Fruit fly (Drosophila melanogaster) whole organism, embryonic: ENCODE data around the gene drn.
A peak's percentile ranks its signal among the peaks of the same experiment; 100 is the strongest.

Source experiments
- Awh ChIP-seq: fragments of 200-800 bp; sonication (Bioruptor generic); IDR thresholded peaks from 2 replicates; pipeline ENCODE4, ENCODE4 v1.3.6; 2022; ENCODE audit warnings: missing biosample characterization, missing genetic modification characterization
- Bteb2 ChIP-seq: fragments of 200-800 bp; sonication (Bioruptor generic); optimal IDR thresholded peaks from 2 replicates; lab custom pipeline; 2016; ENCODE audit warnings: missing biosample characterization, missing genetic modification characterization
- C15 ChIP-seq: fragments of 200-800 bp; sonication (Bioruptor generic); IDR thresholded peaks from 3 replicates; pipeline ENCODE4 v1.3.6; 2022; ENCODE audit warnings: missing biosample characterization, missing genetic modification characterization
- CG1024 ChIP-seq: fragments of 200-800 bp; sonication (Bioruptor generic); IDR thresholded peaks from 2 replicates; pipeline ENCODE4 v1.3.6; 2022; ENCODE audit warnings: missing biosample characterization, missing genetic modification characterization
- CG10274 ChIP-seq: fragments of 200-800 bp; sonication (Bioruptor generic); optimal IDR thresholded peaks from 3 replicates; lab custom pipeline; 2017; ENCODE audit warnings: missing biosample characterization, mild to moderate bottlenecking, missing genetic modification characterization
- CG13123 ChIP-seq: fragments of 200-800 bp; sonication (Bioruptor generic); optimal IDR thresholded peaks from 2 replicates; lab custom pipeline; 2016; ENCODE audit warnings: missing biosample characterization, missing genetic modification characterization
- CG31441 ChIP-seq: fragments of 200-800 bp; sonication (Bioruptor generic); IDR thresholded peaks from 2 replicates; pipeline ENCODE4 v1.3.6; 2022; ENCODE audit warnings: missing biosample characterization, missing genetic modification characterization
- CG4404 ChIP-seq: fragments of 200-800 bp; sonication (Bioruptor generic); IDR thresholded peaks from 2 replicates; pipeline ENCODE4 v1.3.6; 2022; ENCODE audit warnings: missing biosample characterization, missing genetic modification characterization
- CG4707 ChIP-seq: fragments of 200-800 bp; sonication (Bioruptor generic); optimal IDR thresholded peaks from 2 replicates; lab custom pipeline; 2018; ENCODE audit warnings: missing biosample characterization, mild to moderate bottlenecking, missing genetic modification characterization, moderate library complexity
- CG4730 ChIP-seq: fragments of 200-800 bp; sonication (Bioruptor generic); IDR thresholded peaks from 2 replicates; pipeline ENCODE4 v1.3.6; 2022; ENCODE audit warnings: missing biosample characterization, missing genetic modification characterization
- CG7786 ChIP-seq: fragments of 200-800 bp; sonication (Bioruptor generic); optimal IDR thresholded peaks from 2 replicates; lab custom pipeline; 2016; ENCODE audit warnings: missing biosample characterization, missing genetic modification characterization
- CG8359 ChIP-seq: fragments of 200-800 bp; sonication (Bioruptor generic); optimal IDR thresholded peaks from 2 replicates; lab custom pipeline; 2017; ENCODE audit warnings: missing biosample characterization, mild to moderate bottlenecking, missing genetic modification characterization, borderline replicate concordance
- CG8944 ChIP-seq: fragments of 200-800 bp; sonication (Bioruptor generic); optimal IDR thresholded peaks from 3 replicates; lab custom pipeline; 2016; ENCODE audit warnings: missing biosample characterization, missing genetic modification characterization
- D ChIP-seq, 2 experiments: fragments of 200-800 bp in 1 of 2; fragments of >200 bp in 1 of 2; sonication (Bioruptor generic) in 1 of 2; optimal IDR thresholded peaks; 2 replicates in 1 of 2; 3 replicates in 1 of 2; lab custom pipeline; 2017; ENCODE audit warnings: mild to moderate bottlenecking in 1 of 2, missing biosample characterization in 1 of 2, missing genetic modification characterization in 1 of 2, missing genetic modification reagents in 1 of 2
- Dad ChIP-seq: fragments of 200-800 bp; sonication (Bioruptor generic); optimal IDR thresholded peaks from 3 replicates; lab custom pipeline; 2016; ENCODE audit warnings: missing biosample characterization, missing genetic modification characterization
- Dbx ChIP-seq: fragments of 200-800 bp; sonication (Bioruptor generic); IDR thresholded peaks from 3 replicates; pipeline ENCODE4 v1.3.6; 2022; ENCODE audit warnings: missing biosample characterization, missing genetic modification characterization
- Dll ChIP-seq: fragments of 200-800 bp; sonication (Bioruptor generic); IDR thresholded peaks from 4 replicates; pipeline ENCODE4 v1.3.6; 2022; ENCODE audit warnings: missing biosample characterization, missing genetic modification characterization; ENCODE audit not compliant: partially characterized antibody
- Doc3 ChIP-seq: fragments of 200-800 bp; sonication (Bioruptor generic); IDR thresholded peaks from 3 replicates; pipeline ENCODE4 v1.3.6; 2022; ENCODE audit warnings: missing biosample characterization, missing genetic modification characterization; ENCODE audit not compliant: partially characterized antibody
- Ets65A ChIP-seq: fragments of 200-800 bp; sonication (Bioruptor generic); peaks from one replicate; lab custom pipeline; 2016; ENCODE audit warnings: missing biosample characterization, missing genetic modification characterization
- Hey ChIP-seq: fragments of 200-800 bp; sonication (Bioruptor generic); optimal IDR thresholded peaks from 3 replicates; lab custom pipeline; 2018; ENCODE audit warnings: missing biosample characterization, mild to moderate bottlenecking, missing genetic modification characterization
- Hmr ChIP-seq: fragments of 200-800 bp; sonication (Bioruptor generic); optimal IDR thresholded peaks from 3 replicates; lab custom pipeline; 2017; ENCODE audit warnings: mild to moderate bottlenecking, missing biosample characterization, missing genetic modification reagents, missing genetic modification characterization
- Jarid2 ChIP-seq: fragments of 200-800 bp; sonication (Bioruptor generic); optimal IDR thresholded peaks from 3 replicates; lab custom pipeline; 2017; ENCODE audit warnings: mild to moderate bottlenecking, missing biosample characterization, missing genetic modification reagents, missing genetic modification characterization
- NK7.1 ChIP-seq: fragments of 200-800 bp; sonication (Bioruptor generic); optimal IDR thresholded peaks from 3 replicates; lab custom pipeline; 2016; ENCODE audit warnings: missing biosample characterization, missing genetic modification characterization
- Oaz ChIP-seq: fragments of 200-800 bp; sonication (Bioruptor generic); IDR thresholded peaks from 2 replicates; pipeline ENCODE4 v1.3.6; 2022; ENCODE audit warnings: missing biosample characterization, missing genetic modification characterization
- Ptx1 ChIP-seq: fragments of 200-800 bp; sonication (Bioruptor generic); IDR thresholded peaks from 2 replicates; pipeline ENCODE4 v1.3.6; 2022; ENCODE audit warnings: missing biosample characterization, missing genetic modification characterization
- Ssrp ChIP-seq: fragments of 200-800 bp; sonication (Bioruptor generic); optimal IDR thresholded peaks from 2 replicates; lab custom pipeline; 2018; ENCODE audit warnings: missing biosample characterization, mild to moderate bottlenecking, missing genetic modification characterization, moderate library complexity
- cas ChIP-seq: fragments of 200-800 bp; sonication (Bioruptor generic); IDR thresholded peaks from 2 replicates; pipeline ENCODE4 v1.3.6; 2022; ENCODE audit warnings: missing biosample characterization, missing genetic modification characterization
- crp ChIP-seq, 2 experiments: fragments of 200-800 bp; sonication (Bioruptor generic); optimal IDR thresholded peaks; 2 replicates in 1 of 2; 3 replicates in 1 of 2; lab custom pipeline; 2017; ENCODE audit warnings: missing biosample characterization in 2 of 2, missing genetic modification characterization in 2 of 2, mild to moderate bottlenecking in 1 of 2, moderate library complexity in 1 of 2
- en ChIP-seq: fragments of 200-800 bp; sonication (Bioruptor generic); optimal IDR thresholded peaks from 2 replicates; lab custom pipeline; 2016; ENCODE audit warnings: missing biosample characterization, missing genetic modification characterization
- fd102C ChIP-seq: fragments of 200-800 bp; sonication (Bioruptor generic); optimal IDR thresholded peaks from 2 replicates; lab custom pipeline; 2018; ENCODE audit warnings: missing biosample characterization, mild to moderate bottlenecking, missing genetic modification characterization, moderate library complexity
- fru ChIP-seq: fragments of >200 bp; optimal IDR thresholded peaks from 2 replicates; lab custom pipeline; 2017
- gcm ChIP-seq: fragments of 200-800 bp; sonication (Bioruptor generic); optimal IDR thresholded peaks from 2 replicates; lab custom pipeline; 2019; ENCODE audit warnings: missing biosample characterization, mild to moderate bottlenecking, missing genetic modification characterization, moderate library complexity
- gcm2 ChIP-seq: fragments of 200-800 bp; sonication (Bioruptor generic); optimal IDR thresholded peaks from 2 replicates; lab custom pipeline; 2016; ENCODE audit warnings: missing biosample characterization, missing genetic modification characterization
- inv ChIP-seq: fragments of 200-800 bp; sonication (Bioruptor generic); IDR thresholded peaks from 2 replicates; pipeline ENCODE4 v1.3.6; 2022; ENCODE audit warnings: missing biosample characterization, missing genetic modification characterization; ENCODE audit not compliant: partially characterized antibody
- kah ChIP-seq: fragments of 200-800 bp; sonication (Bioruptor generic); optimal IDR thresholded peaks from 2 replicates; lab custom pipeline; 2018; ENCODE audit warnings: missing biosample characterization, mild to moderate bottlenecking, missing genetic modification characterization
- knrl ChIP-seq: fragments of 200-800 bp; sonication (Bioruptor generic); IDR thresholded peaks from 3 replicates; pipeline ENCODE4 v1.3.6; 2022; ENCODE audit warnings: missing biosample characterization, missing genetic modification characterization; ENCODE audit not compliant: partially characterized antibody
- nmo ChIP-seq: fragments of 200-800 bp; sonication (Bioruptor generic); optimal IDR thresholded peaks from 2 replicates; lab custom pipeline; 2018; ENCODE audit warnings: missing biosample characterization, mild to moderate bottlenecking, missing genetic modification characterization, moderate library complexity
- odd ChIP-seq: fragments of 200-800 bp; sonication (Bioruptor generic); optimal IDR thresholded peaks from 2 replicates; lab custom pipeline; 2017; ENCODE audit warnings: missing biosample characterization, mild to moderate bottlenecking, missing genetic modification characterization
- pho ChIP-seq: fragments of 200-800 bp; sonication (Bioruptor generic); optimal IDR thresholded peaks from 2 replicates; lab custom pipeline; 2016; ENCODE audit warnings: missing biosample characterization, missing genetic modification characterization
- row ChIP-seq: fragments of 200-800 bp; sonication (Bioruptor generic); IDR thresholded peaks from 3 replicates; pipeline ENCODE4 v1.3.6; 2022; ENCODE audit warnings: missing biosample characterization, missing genetic modification characterization
- schlank ChIP-seq: fragments of 200-800 bp; sonication (Bioruptor generic); optimal IDR thresholded peaks from 2 replicates; lab custom pipeline; 2018; ENCODE audit warnings: missing biosample characterization, mild to moderate bottlenecking, missing genetic modification characterization
- tin ChIP-seq: fragments of 200-800 bp; sonication (Bioruptor generic); optimal IDR thresholded peaks from 3 replicates; lab custom pipeline; 2016; ENCODE audit warnings: missing biosample characterization, missing genetic modification characterization
- unpg ChIP-seq: fragments of 200-800 bp; sonication (Bioruptor generic); optimal IDR thresholded peaks from 3 replicates; lab custom pipeline; 2018; ENCODE audit warnings: missing biosample characterization, mild to moderate bottlenecking, missing genetic modification characterization, moderate library complexity

The drn gene

dm6 chr3R:9404104-9404512 lies 64.1 kb downstream of the drn start, which contains the start of the genes CG9356, BBIP1 and CG8135 (continued):
- TF ChIP-seq Dbx (GFP tag; lab: Robert Waterston, UW) (peak; percentile 80), CG4404 (GFP tag; lab: Robert Waterston, UW) (peak; percentile 37; the same call in 1 of the 2 replicates), fd102C (GFP tag; lab: Kevin White, UChicago) (peak; percentile 38), Jarid2 (GFP tag; lab: Kevin White, UChicago) (no peak), CG31441 (GFP tag; lab: Robert Waterston, UW) (no peak; the same call in 1 of the 2 replicates), crp (GFP tag; optimal IDR thresholded peaks at IDR 0.05; lab: Kevin White, UChicago) (peak in 1 of 2 experiments; percentile 37), Ets65A (peak; percentile 97), nmo (GFP tag; lab: Kevin White, UChicago) (peak; percentile 81), schlank (tag; lab: Kevin White, UChicago) (peak; percentile 20), CG7786 (GFP tag; lab: Kevin White, UChicago) (peak; percentile 76), Ssrp (tag; lab: Kevin White, UChicago) (peak; percentile 45), Dll (GFP tag; lab: Robert Waterston, UW) (peak; percentile 63; the same call in 3 of the 4 replicates), CG8944 (peak; percentile 85), gcm (GFP tag; lab: Kevin White, UChicago) (no peak), en (GFP tag; lab: Kevin White, UChicago) (peak; percentile 73), Hey (tag; lab: Kevin White, UChicago) (no peak), Doc3 (GFP tag; lab: Robert Waterston, UW) (no peak), kah (no peak), CG8359 (GFP tag; lab: Kevin White, UChicago) (no peak), NK7.1 (GFP tag; lab: Kevin White, UChicago) (peak; percentile 58), Bteb2 (GFP tag; lab: Kevin White, UChicago) (peak; percentile 82), pho (GFP tag; lab: Kevin White, UChicago) (peak; percentile 78), Ptx1 (GFP tag; lab: Robert Waterston, UW) (peak; percentile 71), Awh (GFP tag; lab: Robert Waterston, UW) (no peak), tin (GFP tag; lab: Kevin White, UChicago) (peak; percentile 79), D (optimal IDR thresholded peaks at IDR 0.05; lab: Kevin White, UChicago) (no peak), D (GFP tag; optimal IDR thresholded peaks at IDR 0.05; lab: Kevin White, UChicago) (peak; percentile 19), unpg (no peak), inv (no peak), Dad (GFP tag; lab: Kevin White, UChicago) (peak; percentile 81), Oaz (no peak), C15 (GFP tag; lab: Robert Waterston, UW) (no peak), cas (GFP tag; lab: Robert Waterston, UW) (peak; percentile 37; the same call in 1 of the 2 replicates), CG1024 (GFP tag; lab: Robert Waterston, UW) (peak; percentile 62; the same call in 1 of the 2 replicates), row (GFP tag; lab: Robert Waterston, UW) (peak; percentile 67), Hmr (GFP tag; lab: Kevin White, UChicago) (peak; percentile 77), CG10274 (GFP tag; lab: Kevin White, UChicago) (no peak), CG4707 (GFP tag; lab: Kevin White, UChicago) (peak; percentile 5), knrl (no peak), odd (GFP tag; lab: Kevin White, UChicago) (no peak), fru (lab: Kevin White, UChicago) (no peak), CG4730 (GFP tag; lab: Robert Waterston, UW) (0 out of 2 replicates have a peak, but pooled peaks have one; percentile 36), CG13123 (GFP tag; lab: Kevin White, UChicago) (peak; percentile 66), gcm2 (GFP tag; lab: Kevin White, UChicago) (no peak)
